Fruit fly (Drosophila melanogaster): ENCODE results near the gene sty.

DNA sequence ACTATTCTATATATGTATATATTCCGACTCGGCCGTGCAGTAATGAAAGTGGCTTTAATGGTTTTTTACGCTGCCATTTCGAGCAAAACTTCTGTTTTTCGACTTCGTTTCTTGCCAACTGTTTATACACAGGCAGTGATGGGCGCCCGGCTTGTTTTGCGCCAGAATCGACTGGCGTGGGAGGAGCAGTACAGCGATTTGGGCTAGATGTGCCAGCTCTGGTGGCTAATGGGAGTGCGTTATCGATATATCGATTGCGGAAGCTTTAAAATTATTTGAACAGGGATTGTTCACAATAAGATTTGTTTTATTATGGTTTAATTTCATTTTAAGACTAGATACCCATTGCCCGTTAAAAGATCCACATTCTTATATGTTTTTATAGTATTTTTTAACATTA lies 46.4 kb upstream of the sty start, which contains the start of gene CG14971:
- no peak for TF ChIP-seq Stat92E (GFP tag; optimal IDR thresholded peaks at IDR 0.05)
- peak; percentile 83; the same call in 1 of the 4 replicates for TF ChIP-seq chinmo (GFP tag; IDR thresholded peaks at IDR 0.05; ENCODE audit: partially characterized antibody)
- TF ChIP-seq dm (GFP tag; optimal IDR thresholded peaks at IDR 0.05), result peak; percentile 67
- peak; percentile 43 for TF ChIP-seq Bteb2 (GFP tag; optimal IDR thresholded peaks at IDR 0.05)
- no peak for TF ChIP-seq NC2α (GFP tag; optimal IDR thresholded peaks at IDR 0.05)
- TF ChIP-seq CG32772 (GFP tag; IDR thresholded peaks at IDR 0.05), result no peak
- TF ChIP-seq CG12659 (GFP tag; optimal IDR thresholded peaks at IDR 0.05), result peak; percentile 51
- no peak for TF ChIP-seq CG14050 (GFP tag; IDR thresholded peaks at IDR 0.05)
- no peak for TF ChIP-seq CTCF (GFP tag; optimal IDR thresholded peaks at IDR 0.05)
